Worm (Caenorhabditis elegans) whole organism, midembryonic: ENCODE results near the gene his-72.

Experiments
- T22C8.4 ChIP-seq: fragments of 200-800 bp; sonication (Bioruptor generic); IDR thresholded peaks from 2 replicates; pipeline ENCODE4 v1.3.6; 2022; ENCODE audit warnings: missing genetic modification characterization, missing compliant biosample characterization
- cog-1 ChIP-seq: sonication (generic microtip); optimal IDR thresholded peaks from 2 replicates; lab custom pipeline; 2016; ENCODE audit warnings: missing genetic modification characterization, missing compliant biosample characterization
- flt-1 ChIP-seq: fragments of 200-800 bp; sonication (Bioruptor generic); IDR thresholded peaks from 2 replicates; pipeline ENCODE4 v1.3.6; 2022; ENCODE audit warnings: missing genetic modification characterization, missing compliant biosample characterization
- klf-2 ChIP-seq: fragments of 200-800 bp; sonication (Bioruptor generic); conservative IDR thresholded peaks from 2 replicates; pipeline ENCODE4 v1.3.6; 2022; ENCODE audit warnings: missing genetic modification reagents, missing genetic modification characterization, missing compliant biosample characterization
- med-1 ChIP-seq: sonication (generic microtip); optimal IDR thresholded peaks from 2 replicates; lab custom pipeline; 2017; ENCODE audit warnings: missing genetic modification characterization, mild to moderate bottlenecking, missing compliant biosample characterization, antibody characterized with exemption, missing genetic modification reagents; ENCODE audit not compliant: insufficient read depth
- ref-1 ChIP-seq: fragments of 200-800 bp; sonication (Bioruptor generic); conservative IDR thresholded peaks from 2 replicates; pipeline ENCODE4 v1.3.6; 2022; ENCODE audit warnings: missing genetic modification reagents, missing genetic modification characterization, missing compliant biosample characterization
- tab-1 ChIP-seq: fragments of 200-800 bp; sonication (Bioruptor generic); IDR thresholded peaks from 2 replicates; pipeline ENCODE4 v1.3.6; 2022; ENCODE audit warnings: missing genetic modification characterization, missing compliant biosample characterization
- ztf-23 ChIP-seq: fragments of 200-800 bp; sonication (Bioruptor generic); IDR thresholded peaks from 2 replicates; pipeline ENCODE4 v1.3.6; 2022; ENCODE audit warnings: missing genetic modification reagents, missing genetic modification characterization, missing compliant biosample characterization
- ztf-29 ChIP-seq: fragments of 200-800 bp; sonication (Bioruptor generic); IDR thresholded peaks from 2 replicates; pipeline ENCODE4 v1.3.6; 2022; ENCODE audit warnings: missing genetic modification reagents, missing genetic modification characterization, missing compliant biosample characterization

Gene his-72

ce11 chrIII:12358461-12358860 lies 10.4 kb downstream of the his-72 start, which contains the start of gene Y75B8A.32:
Gene Y75B8A.32 (minus strand): TSS chrIII:12358561.
- TF ChIP-seq med-1 (no peak), tab-1 (GFP tag; lab: Robert Waterston, UW) (no peak), T22C8.4 (GFP tag; lab: Robert Waterston, UW) (no peak), klf-2 (GFP tag; lab: Robert Waterston, UW) (no peak), ztf-23 (no peak), ref-1 (GFP tag; lab: Robert Waterston, UW) (no peak), cog-1 (tag; lab: Kevin White, UChicago) (no peak), ztf-29 (GFP tag; lab: Robert Waterston, UW) (no peak), flt-1 (GFP tag; lab: Robert Waterston, UW) (no peak)

DNA sequence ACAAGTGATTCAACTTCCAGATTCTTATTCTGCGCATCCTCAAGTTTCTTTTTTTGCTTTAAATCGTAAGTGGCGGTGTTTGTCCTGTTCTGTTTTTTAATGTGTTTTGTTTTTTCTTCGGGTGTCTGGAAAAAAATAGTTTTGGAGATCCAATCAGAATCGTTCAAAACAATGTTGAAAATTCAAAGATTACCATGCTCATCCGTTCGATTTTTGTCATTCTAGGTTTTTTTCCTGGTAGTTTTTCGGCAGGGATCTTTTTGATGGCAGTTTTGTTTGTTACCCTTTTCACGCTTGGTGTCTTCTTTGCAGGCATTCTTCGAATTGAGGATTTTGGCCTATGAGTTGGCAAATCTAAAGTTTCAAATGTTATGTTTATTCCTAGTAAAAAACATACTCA lies 12.3 kb downstream of the his-72 start:
- no peak for TF ChIP-seq flt-1 (GFP tag; lab: Robert Waterston, UW)

- TF ChIP-seq flt-1 (GFP tag; lab: Robert Waterston, UW), result peak; percentile 76; the same call in 1 of the 2 replicates
- peak; percentile 54 for TF ChIP-seq cog-1 (tag; lab: Kevin White, UChicago)
- no peak for TF ChIP-seq ztf-29 (GFP tag; lab: Robert Waterston, UW)
- peak; percentile 69; the same call in 1 of the 2 replicates for TF ChIP-seq ztf-23
- TF ChIP-seq ref-1 (GFP tag; lab: Robert Waterston, UW), result no peak
- no peak for TF ChIP-seq T22C8.4 (GFP tag; lab: Robert Waterston, UW)
- no peak for TF ChIP-seq med-1
- 0 out of 2 replicates have a peak, but pooled peaks have one; percentile 55 for TF ChIP-seq klf-2 (GFP tag; lab: Robert Waterston, UW)
- no peak for TF ChIP-seq tab-1 (GFP tag; lab: Robert Waterston, UW)
Measured at ce11 chrIII:12351301-12351700, 17.5 kb downstream of the his-72 start, which contains the start of the genes pph-4.1 and Y75B8A.31. Gene pph-4.1 (minus strand): TSS chrIII:12351336. Gene Y75B8A.31 (plus strand): TSS chrIII:12351642.

ce11 chrIII:12349027-12349426 lies 19.8 kb downstream of the his-72 start:
- TF ChIP-seq ztf-29 (GFP tag; lab: Robert Waterston, UW) (no peak), tab-1 (GFP tag; lab: Robert Waterston, UW) (no peak), med-1 (no peak), ref-1 (GFP tag; lab: Robert Waterston, UW) (no peak), cog-1 (tag; lab: Kevin White, UChicago) (no peak), ztf-23 (no peak), T22C8.4 (GFP tag; lab: Robert Waterston, UW) (no peak), flt-1 (GFP tag; lab: Robert Waterston, UW) (no peak), klf-2 (GFP tag; lab: Robert Waterston, UW) (no peak)

DNA sequence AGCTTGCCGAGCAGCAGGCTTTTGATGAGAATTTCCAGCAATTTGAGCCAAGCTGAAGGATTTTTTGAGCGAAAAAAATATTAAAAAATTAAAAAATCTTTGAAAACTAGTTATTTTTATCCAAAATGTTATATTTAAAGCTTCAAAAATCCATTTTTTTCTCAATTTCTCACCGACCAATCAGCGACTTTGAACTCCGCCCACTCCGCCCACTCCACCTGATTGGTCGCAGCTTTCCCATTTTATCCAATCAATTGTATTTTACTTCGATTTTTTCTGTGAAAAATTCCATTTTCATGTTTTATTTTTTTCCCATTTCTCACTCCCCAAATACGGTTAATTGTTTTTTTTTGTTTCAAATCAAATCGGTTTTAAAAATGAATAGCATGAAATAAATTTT lies 23.9 kb downstream of the his-72 start:
- no peak for TF ChIP-seq flt-1 (GFP tag; lab: Robert Waterston, UW)
- no peak for TF ChIP-seq T22C8.4 (GFP tag; lab: Robert Waterston, UW)
- TF ChIP-seq med-1, result no peak
- TF ChIP-seq tab-1 (GFP tag; lab: Robert Waterston, UW), result no peak
- no peak for TF ChIP-seq ref-1 (GFP tag; lab: Robert Waterston, UW)
- TF ChIP-seq cog-1 (tag; lab: Kevin White, UChicago), result no peak
- no peak for TF ChIP-seq ztf-29 (GFP tag; lab: Robert Waterston, UW)

ce11 chrIII:12335400-12335994 lies 33.4 kb downstream of the his-72 start:
- TF ChIP-seq ztf-29 (GFP tag; lab: Robert Waterston, UW) (no peak; the same call in 1 of the 2 replicates), ztf-23 (no peak), T22C8.4 (GFP tag; lab: Robert Waterston, UW) (no peak), klf-2 (GFP tag; lab: Robert Waterston, UW) (no peak), tab-1 (GFP tag; lab: Robert Waterston, UW) (no peak), flt-1 (GFP tag; lab: Robert Waterston, UW) (no peak), ref-1 (GFP tag; lab: Robert Waterston, UW) (no peak), med-1 (no peak), cog-1 (tag; lab: Kevin White, UChicago) (no peak)

DNA sequence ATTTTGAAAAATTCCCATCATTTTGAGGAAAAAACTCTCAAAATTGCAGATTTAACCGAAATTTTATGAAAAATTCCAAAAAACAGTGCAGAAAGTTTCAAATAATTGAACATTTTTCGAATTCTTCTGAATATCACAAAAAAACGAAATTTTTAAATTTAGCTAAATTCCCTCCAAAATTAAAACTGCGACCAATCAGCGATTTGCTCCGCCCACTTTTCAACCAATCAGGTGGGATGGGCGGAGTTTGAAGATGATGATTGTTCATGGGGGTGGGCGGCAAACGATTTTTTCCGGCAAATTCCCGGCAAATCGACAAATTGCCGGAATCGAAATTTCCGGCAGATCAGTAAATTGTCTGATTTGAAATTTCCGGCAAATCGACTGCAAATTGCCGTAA lies 34.6 kb downstream of the his-72 start:
- TF ChIP-seq ztf-23 (no peak), T22C8.4 (GFP tag; lab: Robert Waterston, UW) (no peak), cog-1 (tag; lab: Kevin White, UChicago) (no peak), ztf-29 (GFP tag; lab: Robert Waterston, UW) (no peak), ref-1 (GFP tag; lab: Robert Waterston, UW) (no peak), med-1 (no peak), klf-2 (GFP tag; lab: Robert Waterston, UW) (no peak), tab-1 (GFP tag; lab: Robert Waterston, UW) (no peak), flt-1 (GFP tag; lab: Robert Waterston, UW) (no peak)

DNA sequence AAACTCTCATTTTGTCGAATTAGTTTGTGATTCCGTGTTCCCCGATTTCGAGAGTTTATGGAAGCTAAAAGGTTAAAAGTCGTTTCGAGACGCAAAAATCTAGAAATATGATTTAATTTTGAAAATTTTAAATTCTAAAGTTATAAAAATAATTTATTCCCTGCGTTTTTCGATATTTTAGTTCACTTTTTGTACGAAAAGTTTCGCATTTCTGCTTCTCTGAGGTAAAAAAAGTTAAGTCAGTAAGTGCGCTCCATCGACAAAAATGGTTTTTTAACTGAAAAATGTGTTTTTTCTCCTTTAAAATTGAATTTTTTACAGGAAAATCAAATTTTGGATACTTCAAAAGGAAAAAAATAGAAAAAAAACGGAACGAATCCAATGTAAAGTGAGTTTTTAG lies 35.4 kb downstream of the his-72 start, which contains the start of gene zip-1:
zip-1 (plus strand) TSS at position 301 of the 400 bp plus-strand sequence.
- no peak for TF ChIP-seq tab-1 (GFP tag; lab: Robert Waterston, UW)
- TF ChIP-seq klf-2 (GFP tag; lab: Robert Waterston, UW), result no peak
- TF ChIP-seq flt-1 (GFP tag; lab: Robert Waterston, UW), result no peak
- no peak for TF ChIP-seq ztf-23
- no peak for TF ChIP-seq cog-1 (tag; lab: Kevin White, UChicago)
- TF ChIP-seq ref-1 (GFP tag; lab: Robert Waterston, UW), result no peak
- no peak for TF ChIP-seq T22C8.4 (GFP tag; lab: Robert Waterston, UW)
- TF ChIP-seq ztf-29 (GFP tag; lab: Robert Waterston, UW), result no peak
- no peak for TF ChIP-seq med-1

DNA sequence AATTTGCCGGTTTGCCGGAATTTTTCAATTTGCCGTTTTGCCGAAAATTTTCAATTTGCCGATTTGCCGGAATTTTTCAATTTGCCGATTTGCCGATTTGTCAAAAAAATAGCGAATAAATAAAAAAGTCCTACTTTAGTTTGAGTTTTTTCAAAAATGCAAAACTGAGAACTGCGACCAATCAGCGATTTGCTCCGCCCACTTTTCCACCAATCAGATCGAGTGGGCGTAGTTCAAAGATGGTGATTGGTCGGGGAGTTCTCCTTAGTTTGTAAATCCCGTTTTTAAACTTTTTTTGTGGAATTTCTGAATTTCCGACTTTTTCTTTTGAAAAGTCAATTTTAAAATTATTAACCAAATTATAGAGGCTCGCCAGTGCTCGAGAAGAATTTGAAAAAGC lies 37.5 kb downstream of the his-72 start:
- TF ChIP-seq med-1 (no peak), klf-2 (GFP tag; lab: Robert Waterston, UW) (no peak), ztf-29 (GFP tag; lab: Robert Waterston, UW) (no peak), T22C8.4 (GFP tag; lab: Robert Waterston, UW) (no peak), tab-1 (GFP tag; lab: Robert Waterston, UW) (no peak), cog-1 (tag; lab: Kevin White, UChicago) (no peak), ref-1 (GFP tag; lab: Robert Waterston, UW) (no peak), flt-1 (GFP tag; lab: Robert Waterston, UW) (no peak), ztf-23 (no peak)
